Worm (Caenorhabditis elegans): Measurements from ENCODE around the gene F53H1.4.

Gene F53H1.4

DNA sequence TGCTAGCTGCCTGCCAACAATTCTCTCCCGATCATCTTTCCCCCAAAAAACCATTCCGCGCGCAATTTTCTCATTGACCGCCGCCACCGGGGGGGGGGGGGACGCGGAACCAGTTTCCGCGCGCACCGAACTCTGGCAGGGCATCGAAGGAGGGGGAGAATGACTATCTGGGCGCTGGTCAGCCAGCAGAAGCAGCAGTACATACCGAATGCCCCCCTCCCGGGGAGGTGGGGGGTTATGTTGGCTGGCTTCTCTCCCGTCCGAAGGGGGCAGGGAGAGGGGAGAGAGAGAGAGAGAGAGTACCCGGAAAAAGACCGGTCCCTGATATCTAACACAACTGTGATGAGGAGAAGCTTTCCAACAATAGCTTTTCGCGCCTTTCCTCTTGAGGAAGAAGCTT is 67.7 kb downstream of the F53H1.4 start:
- TF ChIP-seq dao-5 (tag; optimal IDR thresholded peaks at IDR 0.05) = no peak
- no peak for TF ChIP-seq him-1 (tag; optimal IDR thresholded peaks at IDR 0.05)
- TF ChIP-seq W03F9.2 (tag; optimal IDR thresholded peaks at IDR 0.05) = no peak
